Fruit fly (Drosophila melanogaster): ENCODE results near the gene CG34291.
A peak's percentile ranks its signal among the peaks of the same experiment; 100 is the strongest.

The CG34291 gene

dm6 chr3R:26429619-26430018 is 4.0 kb upstream of the CG34291 start:
- TF ChIP-seq CG13204 (GFP tag; optimal IDR thresholded peaks at IDR 0.05) (no peak), rn (GFP tag; IDR thresholded peaks at IDR 0.05) (no peak), gl (tag; optimal IDR thresholded peaks at IDR 0.05) (no peak), CG12605 (GFP tag; IDR thresholded peaks at IDR 0.05) (no peak), Pif1B (GFP tag; optimal IDR thresholded peaks at IDR 0.05) (no peak), EcR (GFP tag; optimal IDR thresholded peaks at IDR 0.05) (no peak), CG8301 (tag; optimal IDR thresholded peaks at IDR 0.05) (no peak), CG9948 (tag; optimal IDR thresholded peaks at IDR 0.05) (peak; percentile 14), CG10348 (GFP tag; IDR thresholded peaks at IDR 0.05) (no peak), fd96Ca (GFP tag; IDR thresholded peaks at IDR 0.05) (no peak), CG32121 (GFP tag; IDR thresholded peaks at IDR 0.05) (no peak), CG15710 (tag; optimal IDR thresholded peaks at IDR 0.05) (peak; percentile 25), CG8159 (tag; optimal IDR thresholded peaks at IDR 0.05) (peak; percentile 64), CG14655 (GFP tag; optimal IDR thresholded peaks at IDR 0.05) (peak; percentile 23), CG34367 (tag; optimal IDR thresholded peaks at IDR 0.05) (peak; percentile 5), CG17806 (tag; optimal IDR thresholded peaks at IDR 0.05) (peak; percentile 40), Snoo (tag; optimal IDR thresholded peaks at IDR 0.05) (peak; percentile 24), D1 (tag; optimal IDR thresholded peaks at IDR 0.05) (no peak)

dm6 chr3R:26428220-26428619 is 2.6 kb upstream of the CG34291 start:
- no peak for TF ChIP-seq D1 (tag; optimal IDR thresholded peaks at IDR 0.05)
- peak; percentile 48 for TF ChIP-seq CG15710 (tag; optimal IDR thresholded peaks at IDR 0.05)
- peak; percentile 18 for TF ChIP-seq Pif1B (GFP tag; optimal IDR thresholded peaks at IDR 0.05)
- TF ChIP-seq CG8301 (tag; optimal IDR thresholded peaks at IDR 0.05): peak; percentile 56
- TF ChIP-seq CG8159 (tag; optimal IDR thresholded peaks at IDR 0.05): peak; percentile 62
- TF ChIP-seq CG4496 (GFP tag; IDR thresholded peaks at IDR 0.05): no peak
- TF ChIP-seq Pif1A (GFP tag; optimal IDR thresholded peaks at IDR 0.05): peak; percentile 48
- TF ChIP-seq CG34367 (tag; optimal IDR thresholded peaks at IDR 0.05): peak; percentile 28
- no peak for TF ChIP-seq CG17806 (tag; optimal IDR thresholded peaks at IDR 0.05)
- TF ChIP-seq fd96Ca (GFP tag; IDR thresholded peaks at IDR 0.05): no peak
- no peak for TF ChIP-seq CG32121 (GFP tag; IDR thresholded peaks at IDR 0.05)
- TF ChIP-seq CG13204 (GFP tag; optimal IDR thresholded peaks at IDR 0.05): no peak
- peak; percentile 67 for TF ChIP-seq CG14655 (GFP tag; optimal IDR thresholded peaks at IDR 0.05)
- no peak for TF ChIP-seq gl (tag; optimal IDR thresholded peaks at IDR 0.05)
- no peak for TF ChIP-seq CG10348 (GFP tag; IDR thresholded peaks at IDR 0.05)
- no peak for TF ChIP-seq CG12605 (GFP tag; IDR thresholded peaks at IDR 0.05)
- peak; percentile 4 for TF ChIP-seq Snoo (tag; optimal IDR thresholded peaks at IDR 0.05)
- no peak for TF ChIP-seq Ets98B (GFP tag; IDR thresholded peaks at IDR 0.05)
- TF ChIP-seq EcR (GFP tag; optimal IDR thresholded peaks at IDR 0.05): no peak
- TF ChIP-seq rn (GFP tag; IDR thresholded peaks at IDR 0.05): no peak
- TF ChIP-seq CG9948 (tag; optimal IDR thresholded peaks at IDR 0.05): peak; percentile 44

dm6 chr3R:26425005-26425404 is 576 bp downstream of the CG34291 start, which contains the start of gene CG6503:
TSS of gene CG6503 (minus strand) at chr3R:26425105.
- TF ChIP-seq CG15710 (tag; optimal IDR thresholded peaks at IDR 0.05) (no peak), CG8301 (tag; optimal IDR thresholded peaks at IDR 0.05) (no peak), CG17806 (tag; optimal IDR thresholded peaks at IDR 0.05) (no peak), CG14655 (GFP tag; optimal IDR thresholded peaks at IDR 0.05) (no peak), D1 (tag; optimal IDR thresholded peaks at IDR 0.05) (no peak), CG32121 (GFP tag; IDR thresholded peaks at IDR 0.05) (no peak), Pif1B (GFP tag; optimal IDR thresholded peaks at IDR 0.05) (no peak), CG4496 (GFP tag; IDR thresholded peaks at IDR 0.05) (no peak), rn (GFP tag; IDR thresholded peaks at IDR 0.05) (no peak), EcR (GFP tag; optimal IDR thresholded peaks at IDR 0.05) (no peak), CG8159 (tag; optimal IDR thresholded peaks at IDR 0.05) (no peak), fd96Ca (GFP tag; IDR thresholded peaks at IDR 0.05) (no peak), CG13204 (GFP tag; optimal IDR thresholded peaks at IDR 0.05) (no peak), Snoo (tag; optimal IDR thresholded peaks at IDR 0.05) (no peak), CG9948 (tag; optimal IDR thresholded peaks at IDR 0.05) (no peak), CG12605 (GFP tag; IDR thresholded peaks at IDR 0.05) (no peak), CG10348 (GFP tag; IDR thresholded peaks at IDR 0.05) (no peak), gl (tag; optimal IDR thresholded peaks at IDR 0.05) (no peak), CG34367 (tag; optimal IDR thresholded peaks at IDR 0.05) (no peak), Ets98B (GFP tag; IDR thresholded peaks at IDR 0.05) (no peak)

- TF ChIP-seq CG32121 (GFP tag; IDR thresholded peaks at IDR 0.05): no peak
- no peak for TF ChIP-seq CG8301 (tag; optimal IDR thresholded peaks at IDR 0.05)
- TF ChIP-seq EcR (GFP tag; optimal IDR thresholded peaks at IDR 0.05): no peak
- no peak for TF ChIP-seq fd96Ca (GFP tag; IDR thresholded peaks at IDR 0.05)
- TF ChIP-seq rn (GFP tag; IDR thresholded peaks at IDR 0.05): no peak
- no peak for TF ChIP-seq Pif1A (GFP tag; optimal IDR thresholded peaks at IDR 0.05)
- TF ChIP-seq CG10348 (GFP tag; IDR thresholded peaks at IDR 0.05): no peak
- no peak for TF ChIP-seq CG9948 (tag; optimal IDR thresholded peaks at IDR 0.05)
- TF ChIP-seq CG34367 (tag; optimal IDR thresholded peaks at IDR 0.05): no peak
- no peak for TF ChIP-seq CG14655 (GFP tag; optimal IDR thresholded peaks at IDR 0.05)
- no peak for TF ChIP-seq CG15710 (tag; optimal IDR thresholded peaks at IDR 0.05)
Measured at dm6 chr3R:26413788-26414187, 11.8 kb downstream of the CG34291 start, which contains the start of gene Ald2. TSS of gene Ald2 (plus strand) at chr3R:26414088.

dm6 chr3R:26409780-26410179 is 15.8 kb downstream of the CG34291 start:
- TF ChIP-seq fd96Ca (GFP tag; IDR thresholded peaks at IDR 0.05) (peak; percentile 35; the same call in 2 of the 3 replicates), Pif1B (GFP tag; optimal IDR thresholded peaks at IDR 0.05) (no peak), CG4496 (GFP tag; IDR thresholded peaks at IDR 0.05) (peak; percentile 78), CG32121 (GFP tag; IDR thresholded peaks at IDR 0.05) (peak; percentile 79), Ets98B (GFP tag; IDR thresholded peaks at IDR 0.05) (peak; percentile 72)

dm6 chr3R:26403556-26403955 is 22.0 kb downstream of the CG34291 start, which contains the start of gene ppk15:
TSS of gene ppk15 (minus strand) at chr3R:26403656.
- no peak for TF ChIP-seq CG32121 (GFP tag; IDR thresholded peaks at IDR 0.05)
- no peak for TF ChIP-seq CG34367 (tag; optimal IDR thresholded peaks at IDR 0.05)
- TF ChIP-seq CG12605 (GFP tag; IDR thresholded peaks at IDR 0.05): no peak
- no peak for TF ChIP-seq gl (tag; optimal IDR thresholded peaks at IDR 0.05)
- no peak for TF ChIP-seq CG9948 (tag; optimal IDR thresholded peaks at IDR 0.05)
- no peak for TF ChIP-seq CG13204 (GFP tag; optimal IDR thresholded peaks at IDR 0.05)
- TF ChIP-seq rn (GFP tag; IDR thresholded peaks at IDR 0.05): no peak
- TF ChIP-seq Ets98B (GFP tag; IDR thresholded peaks at IDR 0.05): no peak
- TF ChIP-seq CG15710 (tag; optimal IDR thresholded peaks at IDR 0.05): no peak
- TF ChIP-seq CG8159 (tag; optimal IDR thresholded peaks at IDR 0.05): no peak
- no peak for TF ChIP-seq Snoo (tag; optimal IDR thresholded peaks at IDR 0.05)
- TF ChIP-seq CG8301 (tag; optimal IDR thresholded peaks at IDR 0.05): no peak

All from whole organism, pupa.